Worm (Caenorhabditis elegans) whole organism, late embryonic: ENCODE data around the gene F26F4.6.
A peak's percentile ranks its signal among the peaks of the same experiment; 100 is the strongest.

Source experiments
- F13H6.1 ChIP-seq: sonication (generic microtip); optimal IDR thresholded peaks from 2 replicates; lab custom pipeline; 2016; ENCODE audit warnings: missing genetic modification characterization, missing compliant biosample characterization
- K09A11.1 ChIP-seq: sonication (generic microtip); optimal IDR thresholded peaks from 2 replicates; lab custom pipeline; 2017; ENCODE audit warnings: antibody characterized with exemption, mild to moderate bottlenecking, missing genetic modification characterization, missing compliant biosample characterization; ENCODE audit not compliant: insufficient read depth
- T23F11.4 ChIP-seq: fragments of 200-800 bp; sonication (Bioruptor generic); optimal IDR thresholded peaks from 2 replicates; lab custom pipeline; 2018; ENCODE audit warnings: mild to moderate bottlenecking, missing genetic modification characterization, missing compliant biosample characterization
- ceh-14 ChIP-seq: sonication (generic microtip); optimal IDR thresholded peaks from 2 replicates; lab custom pipeline; 2016; ENCODE audit warnings: missing genotype, missing genetic modification characterization, missing compliant biosample characterization
- ceh-2 ChIP-seq: sonication (generic microtip); optimal IDR thresholded peaks from 2 replicates; lab custom pipeline; 2016; ENCODE audit warnings: missing genotype, missing genetic modification characterization, missing compliant biosample characterization
- ceh-22 ChIP-seq: sonication (generic microtip); optimal IDR thresholded peaks from 2 replicates; lab custom pipeline; 2017; ENCODE audit warnings: missing biosample characterization, missing genetic modification characterization
- ceh-24 ChIP-seq: sonication (generic microtip); optimal IDR thresholded peaks from 2 replicates; lab custom pipeline; 2016; ENCODE audit warnings: mild to moderate bottlenecking, missing genetic modification characterization, missing compliant biosample characterization
- ceh-30 ChIP-seq: fragments of 150-350 bp; optimal IDR thresholded peaks from 2 replicates; lab custom pipeline; 2014; ENCODE audit warnings: missing biosample characterization, missing genetic modification characterization
- ceh-31 ChIP-seq: sonication (generic microtip); optimal IDR thresholded peaks from 2 replicates; lab custom pipeline; 2016; ENCODE audit warnings: missing genetic modification characterization, missing compliant biosample characterization
- ceh-45 ChIP-seq: fragments of 200-800 bp; sonication (Bioruptor generic); IDR thresholded peaks from 2 replicates; pipeline ENCODE4 v1.3.6; 2022; ENCODE audit warnings: missing genetic modification reagents, missing genetic modification characterization, missing compliant biosample characterization
- ceh-6 ChIP-seq: fragments of 200-800 bp; sonication (Bioruptor generic); optimal IDR thresholded peaks from 2 replicates; lab custom pipeline; 2018; ENCODE audit warnings: mild to moderate bottlenecking, missing genetic modification characterization, missing compliant biosample characterization
- elt-2 ChIP-seq: sonication (generic microtip); optimal IDR thresholded peaks from 2 replicates; lab custom pipeline; 2016; ENCODE audit warnings: missing genetic modification reagents, missing genetic modification characterization, missing compliant biosample characterization
- elt-4 ChIP-seq: sonication (generic microtip); optimal IDR thresholded peaks from 2 replicates; lab custom pipeline; 2016; ENCODE audit warnings: missing genetic modification characterization, missing compliant biosample characterization
- eyg-1 ChIP-seq: sonication (generic microtip); optimal IDR thresholded peaks from 2 replicates; lab custom pipeline; 2016; ENCODE audit warnings: missing genotype, missing genetic modification characterization, missing compliant biosample characterization
- fkh-10 ChIP-seq: fragments of 150-350 bp; optimal IDR thresholded peaks from 2 replicates; lab custom pipeline; 2014; ENCODE audit warnings: missing biosample characterization, missing genetic modification reagents, missing genetic modification characterization
- hlh-13 ChIP-seq: fragments of 200-800 bp; sonication (Bioruptor generic); optimal IDR thresholded peaks from 2 replicates; lab custom pipeline; 2018; ENCODE audit warnings: mild to moderate bottlenecking, missing genetic modification characterization, missing compliant biosample characterization
- hlh-30 ChIP-seq: sonication (generic microtip); optimal IDR thresholded peaks from 2 replicates; lab custom pipeline; 2017; ENCODE audit warnings: antibody characterized with exemption, missing genetic modification characterization, missing compliant biosample characterization; ENCODE audit not compliant: insufficient read depth
- hlh-6 ChIP-seq: sonication (generic microtip); optimal IDR thresholded peaks from 2 replicates; lab custom pipeline; 2016; ENCODE audit warnings: missing genotype, missing genetic modification characterization, missing compliant biosample characterization
- hlh-8 ChIP-seq: sonication (generic microtip); optimal IDR thresholded peaks from 2 replicates; lab custom pipeline; 2016; ENCODE audit warnings: missing genotype, missing genetic modification characterization, missing compliant biosample characterization
- lin-11 ChIP-seq: fragments of 200-800 bp; sonication (Bioruptor generic); optimal IDR thresholded peaks from 2 replicates; lab custom pipeline; 2018; ENCODE audit warnings: mild to moderate bottlenecking, missing genetic modification characterization, missing compliant biosample characterization
- madf-2 ChIP-seq: sonication (generic microtip); optimal IDR thresholded peaks from 2 replicates; lab custom pipeline; 2017; ENCODE audit warnings: missing genetic modification characterization, missing compliant biosample characterization
- mec-3 ChIP-seq: sonication (generic microtip); optimal IDR thresholded peaks from 2 replicates; lab custom pipeline; 2016; ENCODE audit warnings: borderline replicate concordance, missing genetic modification characterization, missing compliant biosample characterization
- nhr-11 ChIP-seq: fragments of 150-350 bp; optimal IDR thresholded peaks from 2 replicates; lab custom pipeline; 2014; ENCODE audit warnings: missing biosample characterization, missing genetic modification characterization
- nhr-232 ChIP-seq: sonication (generic microtip); optimal IDR thresholded peaks from 2 replicates; lab custom pipeline; 2016; ENCODE audit warnings: missing genetic modification characterization, missing compliant biosample characterization
- pha-2 ChIP-seq: sonication (generic microtip); optimal IDR thresholded peaks from 2 replicates; lab custom pipeline; 2017; ENCODE audit warnings: mild to moderate bottlenecking, missing genetic modification characterization, missing compliant biosample characterization
- rnt-1 ChIP-seq: sonication (generic microtip); optimal IDR thresholded peaks from 2 replicates; lab custom pipeline; 2016; ENCODE audit warnings: missing genetic modification characterization, missing compliant biosample characterization
- sdc-2 ChIP-seq: sonication (generic microtip); optimal IDR thresholded peaks from 2 replicates; lab custom pipeline; 2016; ENCODE audit warnings: missing genotype, missing genetic modification characterization, missing compliant biosample characterization
- tbx-2 ChIP-seq: sonication (generic microtip); optimal IDR thresholded peaks from 2 replicates; lab custom pipeline; 2016; ENCODE audit warnings: missing genetic modification characterization, missing compliant biosample characterization
- unc-42 ChIP-seq: sonication (generic microtip); optimal IDR thresholded peaks from 2 replicates; lab custom pipeline; 2016; ENCODE audit warnings: missing genotype, missing genetic modification characterization, missing compliant biosample characterization
- unc-86 ChIP-seq: sonication (generic microtip); optimal IDR thresholded peaks from 2 replicates; lab custom pipeline; 2016; ENCODE audit warnings: missing genetic modification characterization, missing compliant biosample characterization
- ztf-16 ChIP-seq: sonication (generic microtip); optimal IDR thresholded peaks from 2 replicates; lab custom pipeline; 2017; ENCODE audit warnings: missing genetic modification characterization, missing compliant biosample characterization

F26F4.6 gene

DNA sequence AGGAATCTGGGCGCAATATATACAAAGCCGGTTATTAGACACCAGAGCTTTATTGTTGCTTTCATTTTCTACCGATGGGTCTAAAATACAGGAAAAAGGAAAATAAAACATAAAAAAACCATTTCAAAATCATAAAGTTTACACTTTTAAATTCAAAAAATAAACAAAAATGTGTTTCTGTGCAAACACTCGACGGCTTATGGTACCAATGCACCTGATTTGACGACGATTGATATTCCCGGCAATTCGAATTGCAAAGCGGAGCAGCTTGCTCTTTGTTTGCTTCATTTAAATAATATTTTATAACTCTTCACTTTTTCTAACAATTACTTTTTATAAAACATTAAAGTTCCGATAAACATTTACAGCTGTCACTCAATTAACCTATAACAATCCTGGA lies 43.3 kb downstream of the F26F4.6 start, which contains the start of gene F26A1.1:
TSS of gene F26A1.1 (plus strand) at position 369 of the 400 bp plus-strand sequence.
- TF ChIP-seq ztf-16 (tag; lab: Kevin White, UChicago) (no peak), elt-4 (tag; lab: Kevin White, UChicago) (no peak), tbx-2 (tag; lab: Kevin White, UChicago) (no peak), nhr-232 (no peak), ceh-2 (tag; lab: Kevin White, UChicago) (no peak), hlh-6 (tag; lab: Kevin White, UChicago) (no peak), pha-2 (tag; lab: Kevin White, UChicago) (no peak)

DNA sequence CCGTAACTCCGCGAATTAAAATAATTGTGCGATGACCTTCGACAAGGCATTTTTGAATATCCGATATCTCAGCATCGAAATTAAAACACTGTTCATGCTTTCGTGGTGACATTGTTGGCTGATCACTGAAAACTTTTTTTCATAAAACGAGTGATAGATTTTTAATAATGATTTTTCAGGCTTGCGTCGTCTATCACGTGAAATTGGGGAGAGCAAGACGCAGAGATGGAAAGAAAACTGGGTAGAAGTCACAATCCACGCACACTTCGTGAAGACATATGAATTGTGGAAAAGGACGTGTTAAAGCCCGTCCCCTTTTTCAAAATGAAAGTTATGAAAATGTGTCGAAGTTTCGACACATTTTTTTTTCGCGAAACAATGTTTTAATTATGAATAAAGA lies 43.7 kb downstream of the F26F4.6 start, which contains the start of gene nonu-1:
TSS of gene nonu-1 (minus strand) at position 169 of the 400 bp plus-strand sequence.
- TF ChIP-seq ceh-24 (no peak), hlh-30 (tag; lab: Kevin White, UChicago) (peak; percentile 81)

DNA sequence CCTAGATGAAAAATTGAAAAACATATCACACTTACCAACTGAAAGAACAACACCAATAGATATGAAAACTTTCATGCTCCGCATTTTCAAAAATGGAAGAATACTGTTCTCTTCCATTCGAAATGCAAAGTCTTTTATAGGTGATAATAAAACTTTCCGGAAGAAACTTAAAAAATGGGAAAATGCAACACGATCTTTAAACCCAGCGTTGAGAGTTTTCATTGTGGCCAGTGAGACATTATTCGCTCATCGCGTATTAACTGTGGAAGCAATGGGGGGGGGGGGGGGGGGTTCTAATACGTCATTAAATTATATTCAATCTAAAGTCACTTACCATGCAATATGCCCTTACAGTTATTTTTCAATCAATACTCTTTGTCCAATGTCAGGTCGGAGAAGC lies 49.1 kb downstream of the F26F4.6 start, which contains the start of the genes clec-157 and fkh-5:
TSS of gene clec-157 (minus strand) at position 101 of the 400 bp plus-strand sequence.
TSS of gene fkh-5 (plus strand) at position 336 of the 400 bp plus-strand sequence.
- TF ChIP-seq T23F11.4 (GFP tag; lab: Kevin White, UChicago): no peak
- TF ChIP-seq ceh-30: no peak
- TF ChIP-seq rnt-1 (tag; lab: Kevin White, UChicago): no peak
- no peak for TF ChIP-seq F13H6.1 (tag; lab: Kevin White, UChicago)
- TF ChIP-seq eyg-1: no peak
- no peak for TF ChIP-seq nhr-11 (tag; lab: Kevin White, UChicago)
- no peak for TF ChIP-seq ceh-2 (tag; lab: Kevin White, UChicago)
- TF ChIP-seq hlh-13 (GFP tag; lab: Kevin White, UChicago): no peak
- no peak for TF ChIP-seq madf-2
- no peak for TF ChIP-seq ceh-14 (tag; lab: Kevin White, UChicago)
- TF ChIP-seq sdc-2 (tag; lab: Kevin White, UChicago): no peak
- no peak for TF ChIP-seq hlh-8 (tag; lab: Kevin White, UChicago)
- TF ChIP-seq ceh-22 (tag; lab: Kevin White, UChicago): no peak
- no peak for TF ChIP-seq unc-42 (tag; lab: Kevin White, UChicago)

DNA sequence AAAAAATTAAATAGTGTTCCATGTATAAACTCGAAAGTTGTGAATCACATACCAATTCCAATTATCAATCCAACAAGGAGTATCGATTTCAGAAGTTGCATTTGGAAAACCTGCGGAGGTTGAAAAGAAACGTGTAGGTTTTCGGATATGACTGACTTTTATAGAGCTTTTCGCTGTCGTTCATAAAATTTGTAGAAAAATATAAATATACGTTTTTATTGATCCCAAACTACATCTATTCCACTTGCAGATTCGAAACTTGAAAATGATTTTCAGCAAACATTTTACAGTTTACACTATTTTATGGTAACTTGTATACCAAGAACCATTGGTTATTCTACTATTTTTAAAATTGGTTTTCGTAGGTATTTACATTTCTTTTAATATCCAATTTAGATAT lies 51.3 kb downstream of the F26F4.6 start, which contains the start of gene clec-156:
TSS of gene clec-156 (minus strand) at position 101 of the 400 bp plus-strand sequence.
- TF ChIP-seq lin-11 (tag; lab: Kevin White, UChicago) (no peak), ceh-31 (no peak), unc-86 (tag; lab: Kevin White, UChicago) (no peak), K09A11.1 (tag; lab: Kevin White, UChicago) (no peak), madf-2 (no peak), hlh-13 (GFP tag; lab: Kevin White, UChicago) (no peak), elt-2 (tag; lab: Kevin White, UChicago) (no peak), mec-3 (tag; lab: Kevin White, UChicago) (no peak), ceh-2 (tag; lab: Kevin White, UChicago) (no peak), ceh-30 (no peak), hlh-30 (tag; lab: Kevin White, UChicago) (no peak), ceh-6 (GFP tag; lab: Kevin White, UChicago) (no peak), ceh-45 (GFP tag; lab: Robert Waterston, UW) (no peak), rnt-1 (tag; lab: Kevin White, UChicago) (no peak), ceh-24 (no peak), fkh-10 (GFP tag; lab: Kevin White, UChicago) (no peak), hlh-6 (tag; lab: Kevin White, UChicago) (no peak)
